Worm (Caenorhabditis elegans): ENCODE data around the gene gst-32.

Gene gst-32

DNA sequence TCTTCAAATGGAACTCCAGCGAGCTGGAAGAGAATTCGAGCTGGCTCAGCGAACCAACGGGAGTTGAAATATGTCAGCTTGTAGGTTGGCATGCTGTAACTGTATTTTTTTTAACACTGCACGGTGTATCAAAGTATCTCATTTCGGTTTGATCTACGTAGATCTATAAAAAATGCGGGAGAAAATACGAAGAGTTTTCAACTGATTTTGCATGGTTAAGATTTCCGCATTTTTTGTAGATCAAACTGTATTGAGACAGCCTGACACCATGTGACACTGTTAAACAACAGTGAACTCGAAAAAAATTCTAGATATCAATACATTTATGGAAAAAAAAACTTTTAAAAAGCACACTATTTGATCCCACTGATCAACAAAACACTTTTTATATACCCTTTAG is at the start of gene gst-32:
Gene gst-32 (minus strand): TSS at position 101 of the 400 bp plus-strand sequence.
- TF ChIP-seq ztf-3 (GFP tag; optimal IDR thresholded peaks at IDR 0.05) (no peak), D2030.7 (GFP tag; IDR thresholded peaks at IDR 0.05) (0 out of 2 replicates have a peak, but pooled peaks have one; percentile 23)

DNA sequence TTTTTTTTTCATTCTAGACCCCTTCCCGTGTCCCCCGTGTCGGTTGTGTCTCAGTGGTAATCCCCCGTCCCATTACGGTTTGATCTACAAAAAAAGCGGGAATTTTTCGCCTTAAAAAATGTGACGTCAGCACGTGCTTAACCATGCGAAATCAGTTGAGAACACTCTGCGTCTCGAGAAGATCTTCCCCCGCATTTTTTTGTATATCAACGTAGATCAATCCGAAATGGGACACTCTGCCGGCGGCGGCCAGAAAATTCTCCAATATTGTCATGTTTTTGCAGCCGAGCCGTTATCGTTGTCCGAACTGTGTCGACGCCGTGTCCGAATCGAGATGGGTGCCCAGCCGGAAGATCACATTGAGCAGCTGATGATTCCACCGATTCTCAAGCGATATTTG is 49.6 kb upstream of the gst-32 start:
- TF ChIP-seq zfh-2 (GFP tag; conservative IDR thresholded peaks at IDR 0.05): 0 out of 2 replicates have a peak, but pooled peaks have one; percentile 22
- TF ChIP-seq let-607 (tag; optimal IDR thresholded peaks at IDR 0.05): no peak

DNA sequence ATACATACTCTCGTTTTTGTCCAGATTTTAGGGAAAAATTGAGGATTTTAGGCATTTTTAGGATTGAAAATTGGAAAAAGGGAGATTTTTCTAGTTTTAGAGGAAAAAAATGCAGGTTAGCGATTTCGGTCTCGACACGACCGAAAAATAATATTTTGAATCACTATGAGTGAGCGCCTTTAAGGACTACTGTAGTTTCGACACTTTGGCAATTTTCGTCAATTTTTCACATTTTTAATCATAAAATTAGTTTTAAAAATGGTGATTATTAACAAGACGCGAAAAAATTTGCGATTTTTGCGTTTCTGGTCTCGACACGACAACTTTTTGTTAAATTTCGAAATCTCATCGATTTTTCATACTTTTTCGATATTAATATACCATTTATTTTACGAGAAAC is 48.4 kb upstream of the gst-32 start:
- TF ChIP-seq ztf-25 (GFP tag; IDR thresholded peaks at IDR 0.05): no peak
- no peak for TF ChIP-seq F22D6.2 (tag; optimal IDR thresholded peaks at IDR 0.05)
- TF ChIP-seq F52B5.7 (tag; optimal IDR thresholded peaks at IDR 0.05): no peak
- no peak for TF ChIP-seq hmg-20 (GFP tag; IDR thresholded peaks at IDR 0.05)
- no peak for TF ChIP-seq fkh-3 (tag; optimal IDR thresholded peaks at IDR 0.05)
- no peak for TF ChIP-seq ztf-26 (tag; optimal IDR thresholded peaks at IDR 0.05)
- TF ChIP-seq lin-35 (GFP tag; optimal IDR thresholded peaks at IDR 0.05): no peak
- no peak for TF ChIP-seq zim-3 (tag; optimal IDR thresholded peaks at IDR 0.05)

DNA sequence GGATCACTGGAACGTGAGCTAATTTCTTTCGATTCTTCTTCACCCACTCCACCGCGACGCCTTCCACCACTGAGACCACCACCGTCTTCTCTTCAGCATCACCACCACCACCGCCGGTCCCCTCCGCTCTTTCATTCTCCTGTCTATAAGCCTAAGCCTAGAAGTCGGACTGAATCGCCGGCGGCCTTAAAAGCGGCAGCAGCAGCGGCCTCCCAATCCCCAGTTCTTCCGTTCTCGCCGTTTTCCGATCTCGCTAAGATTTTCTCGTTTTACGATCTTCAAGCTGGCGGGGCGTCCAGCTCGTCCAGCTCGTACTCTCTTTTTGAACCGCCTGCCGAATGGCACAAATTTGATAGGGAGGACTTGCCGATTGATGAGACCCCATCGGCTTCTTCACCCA is 47.8 kb upstream of the gst-32 start:
- 0 out of 2 replicates have a peak, but pooled peaks have one; percentile 30 for TF ChIP-seq ekl-4 (GFP tag; IDR thresholded peaks at IDR 0.05)
- peak; percentile 88 for TF ChIP-seq zfh-2 (GFP tag; conservative IDR thresholded peaks at IDR 0.05)
- no peak for TF ChIP-seq B0261.1 (tag; optimal IDR thresholded peaks at IDR 0.05)
- TF ChIP-seq lsy-27 (tag; optimal IDR thresholded peaks at IDR 0.05; ENCODE audit: borderline replicate concordance, insufficient read depth): no peak
- no peak for TF ChIP-seq zim-3 (tag; optimal IDR thresholded peaks at IDR 0.05)
- 0 out of 2 replicates have a peak, but pooled peaks have one; percentile 9 for TF ChIP-seq dox-1 (GFP tag; IDR thresholded peaks at IDR 0.05)
- no peak for TF ChIP-seq lin-35 (GFP tag; optimal IDR thresholded peaks at IDR 0.05)
- 0 out of 2 replicates have a peak, but pooled peaks have one; percentile 12 for TF ChIP-seq C06A6.2 (GFP tag; conservative IDR thresholded peaks at IDR 0.05)
- no peak for TF ChIP-seq snpc-3.4 (tag; optimal IDR thresholded peaks at IDR 0.05)
- TF ChIP-seq tbp1 (GFP tag; optimal IDR thresholded peaks at IDR 0.05): no peak
- no peak for TF ChIP-seq Y95B8A.8 (GFP tag; IDR thresholded peaks at IDR 0.05)
- no peak for TF ChIP-seq xnd-1 (tag; optimal IDR thresholded peaks at IDR 0.05)
- peak; percentile 1 for TF ChIP-seq ceh-79 (tag; optimal IDR thresholded peaks at IDR 0.05)
- TF ChIP-seq let-526 (GFP tag; IDR thresholded peaks at IDR 0.05): no peak
- peak; percentile 66; the same call in 1 of the 2 replicates for TF ChIP-seq egrh-3 (GFP tag; IDR thresholded peaks at IDR 0.05)
- TF ChIP-seq sptf-2 (GFP tag; optimal IDR thresholded peaks at IDR 0.05): no peak
- 0 out of 2 replicates have a peak, but pooled peaks have one; percentile 15 for TF ChIP-seq hmg-1.2 (GFP tag; IDR thresholded peaks at IDR 0.05)
- no peak for TF ChIP-seq F33H1.4 (GFP tag; IDR thresholded peaks at IDR 0.05)
- no peak for TF ChIP-seq attf-6 (GFP tag; IDR thresholded peaks at IDR 0.05)
- TF ChIP-seq F52B5.7 (tag; optimal IDR thresholded peaks at IDR 0.05): peak; percentile 5

DNA sequence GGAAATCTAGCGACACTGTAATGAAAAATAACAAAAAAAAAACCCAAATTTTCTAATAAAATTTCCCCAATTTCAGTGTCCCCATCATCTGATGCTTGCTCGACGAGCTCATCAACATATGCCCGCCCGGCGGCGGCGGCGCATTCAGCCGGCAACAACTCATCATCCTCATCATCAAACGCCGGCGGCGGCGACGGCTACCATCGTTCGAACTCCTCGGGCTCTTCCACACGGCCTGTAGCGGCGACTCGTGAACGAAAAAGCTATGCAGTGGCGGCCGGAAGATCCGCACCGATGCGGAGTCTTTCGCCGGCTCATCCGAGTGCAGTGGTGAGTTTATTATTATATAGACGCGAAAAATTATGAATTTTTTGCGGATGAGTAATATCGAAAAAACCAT is 41.7 kb upstream of the gst-32 start:
- TF ChIP-seq egrh-3 (GFP tag; IDR thresholded peaks at IDR 0.05) (peak; percentile 53; the same call in 1 of the 2 replicates), unc-62 (GFP tag; optimal IDR thresholded peaks at IDR 0.05) (no peak), madf-3 (GFP tag; IDR thresholded peaks at IDR 0.05) (no peak), zfh-2 (GFP tag; conservative IDR thresholded peaks at IDR 0.05) (peak; percentile 90), unc-130 (GFP tag; optimal IDR thresholded peaks at IDR 0.05) (no peak), nfya-1 (tag; optimal IDR thresholded peaks at IDR 0.05; ENCODE audit: borderline replicate concordance, insufficient read depth) (no peak), ccch-3 (GFP tag; optimal IDR thresholded peaks at IDR 0.05) (no peak), lag-1 (GFP tag; IDR thresholded peaks at IDR 0.05) (no peak), ceh-58 (GFP tag; IDR thresholded peaks at IDR 0.05) (no peak)

Measured in whole organism, young adult.